Worm (Caenorhabditis elegans) whole organism, L1 larva: ENCODE data around the gene ensh-1.

ENCODE experiments used
- blmp-1 ChIP-seq: fragments of 150-350 bp; optimal IDR thresholded peaks from 2 replicates; lab custom pipeline; 2014; ENCODE audit warnings: missing biosample characterization, missing genetic modification characterization
- ceh-82 ChIP-seq, 3 experiments: fragments of 150-350 bp in 1 of 3; sonication (generic microtip) in 2 of 3; optimal IDR thresholded peaks; 2 replicates each; lab custom pipeline; 2014 to 2017; ENCODE audit warnings: missing biosample characterization in 3 of 3, missing genetic modification characterization in 3 of 3
- efl-1 ChIP-seq, 4 experiments: fragments of 150-350 bp; optimal IDR thresholded peaks in 3 of 4; peaks in 1 of 4; 1 replicate in 1 of 4; 2 replicates in 3 of 4; lab custom pipeline; 2014; ENCODE audit warnings: missing biosample characterization in 2 of 4, missing genetic modification characterization in 2 of 4, missing genetic modification reagents in 2 of 4
- isw-1 ChIP-seq: fragments of 200-800 bp; sonication (Bioruptor generic); IDR thresholded peaks from 2 replicates; pipeline ENCODE4 v1.3.6; 2022; ENCODE audit warnings: missing genetic modification characterization, missing compliant biosample characterization
- mdl-1 ChIP-seq, 2 experiments: fragments of 150-350 bp; optimal IDR thresholded peaks; 2 replicates each; lab custom pipeline; 2014 to 2017; ENCODE audit warnings: missing biosample characterization in 2 of 2, missing genetic modification characterization in 2 of 2, inconsistent platforms in 1 of 2
- nhr-11 ChIP-seq: fragments of 150-350 bp; optimal IDR thresholded peaks from 2 replicates; lab custom pipeline; 2014; ENCODE audit warnings: missing biosample characterization, missing genetic modification characterization
- nhr-85 ChIP-seq: sonication (generic microtip); peaks from one replicate; lab custom pipeline; 2016; ENCODE audit warnings: missing genetic modification characterization, inconsistent platforms, missing compliant biosample characterization
- unc-86 ChIP-seq: sonication (generic microtip); optimal IDR thresholded peaks from 2 replicates; lab custom pipeline; 2016; ENCODE audit warnings: missing genetic modification characterization, missing compliant biosample characterization

DNA sequence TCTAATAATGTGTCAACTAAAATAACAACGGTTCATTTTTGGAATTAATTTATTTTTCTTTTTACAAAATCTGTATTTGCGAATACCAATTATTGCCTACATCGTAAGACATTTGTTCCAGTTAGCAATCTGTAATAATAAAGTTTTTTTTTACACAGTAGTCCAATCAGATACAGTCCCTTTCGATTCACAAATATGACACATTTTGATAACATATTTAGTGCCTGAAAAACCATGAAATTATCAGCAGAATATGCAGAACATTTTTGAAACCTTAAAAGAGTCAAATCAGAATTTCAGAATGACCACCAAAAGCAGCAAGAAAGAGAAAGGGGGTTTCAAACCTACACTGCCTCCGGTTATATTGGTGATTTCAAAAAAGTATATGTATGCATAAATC lies 25.8 kb upstream of the ensh-1 start, which contains the start of gene C06E2.2:
- TF ChIP-seq nhr-11 (tag; lab: Kevin White, UChicago): no peak
- TF ChIP-seq ceh-82 (tag; optimal IDR thresholded peaks at IDR 0.05; lab: Kevin White, UChicago): no peak
- TF ChIP-seq blmp-1: no peak
- TF ChIP-seq unc-86: no peak
- no peak for TF ChIP-seq mdl-1 (tag; optimal IDR thresholded peaks at IDR 0.05; lab: Kevin White, UChicago)
- no peak for TF ChIP-seq isw-1 (GFP tag; lab: Robert Waterston, UW)
- no peak for TF ChIP-seq nhr-85 (tag; lab: Kevin White, UChicago)
- no peak for TF ChIP-seq efl-1 (optimal IDR thresholded peaks at IDR 0.05; lab: Kevin White, UChicago)
- TF ChIP-seq efl-1 (GFP tag; optimal IDR thresholded peaks at IDR 0.05 in 1 of 2; lab: Kevin White, UChicago): no peak
